Fruit fly (Drosophila melanogaster) whole organism, wandering third instar larva: ENCODE data around the gene Osi8.

Source experiments
- CG9705 ChIP-seq: fragments of 200-800 bp; sonication (Bioruptor generic); optimal IDR thresholded peaks from 2 replicates; lab custom pipeline; 2018; ENCODE audit warnings: missing biosample characterization, mild to moderate bottlenecking, missing genetic modification characterization
- CrebA ChIP-seq: fragments of 200-800 bp; sonication (Bioruptor generic); optimal IDR thresholded peaks from 2 replicates; lab custom pipeline; 2016; ENCODE audit warnings: missing biosample characterization, mild to moderate bottlenecking, missing genetic modification characterization, borderline replicate concordance
- Dfd ChIP-seq: fragments of >200 bp; optimal IDR thresholded peaks from 2 replicates; lab custom pipeline; 2017; ENCODE audit warnings: missing biosample characterization, missing genetic modification characterization
- Dif ChIP-seq: fragments of 200-275, 200-300 bp; sonication (Bioruptor generic); optimal IDR thresholded peaks from 2 replicates; lab custom pipeline; 2018; ENCODE audit warnings: missing biosample characterization, missing genetic modification characterization; ENCODE audit not compliant: partially characterized antibody
- GATAd ChIP-seq: sonication (Bioruptor generic); optimal IDR thresholded peaks from 2 replicates; lab custom pipeline; 2016; ENCODE audit warnings: missing biosample characterization, missing genetic modification characterization
- HLH106 ChIP-seq: fragments of 200-800 bp; optimal IDR thresholded peaks from 3 replicates; lab custom pipeline; 2019; ENCODE audit warnings: missing biosample characterization, mild to moderate bottlenecking, missing genetic modification characterization, moderate library complexity
- Hnf4 ChIP-seq: fragments of 200-800 bp; sonication (Bioruptor generic); optimal IDR thresholded peaks from 2 replicates; lab custom pipeline; 2016; ENCODE audit warnings: missing biosample characterization, mild to moderate bottlenecking, missing genetic modification characterization
- Hr78 ChIP-seq: fragments of >200 bp; optimal IDR thresholded peaks from 2 replicates; lab custom pipeline; 2017; ENCODE audit warnings: missing biosample characterization, missing genetic modification characterization
- Hr83 ChIP-seq: fragments of 200-300 bp; sonication (Bioruptor generic); optimal IDR thresholded peaks from 2 replicates; lab custom pipeline; 2016; ENCODE audit warnings: missing biosample characterization, mild to moderate bottlenecking, missing genetic modification characterization, moderate library complexity; ENCODE audit not compliant: poor library complexity, severe bottlenecking
- Jra ChIP-seq: sonication (Bioruptor generic); optimal IDR thresholded peaks from 2 replicates; lab custom pipeline; 2016; ENCODE audit warnings: missing biosample characterization, missing genetic modification characterization
- Mio ChIP-seq: sonication (Bioruptor generic); optimal IDR thresholded peaks from 2 replicates; lab custom pipeline; 2016; ENCODE audit warnings: missing biosample characterization, missing genetic modification characterization
- Myc ChIP-seq: fragments of >200 bp; optimal IDR thresholded peaks from 2 replicates; lab custom pipeline; 2017
- Rel ChIP-seq, 2 experiments: fragments of 200-800 bp; sonication (Bioruptor generic) in 1 of 2; optimal IDR thresholded peaks; 2 replicates in 1 of 2; 3 replicates in 1 of 2; lab custom pipeline; 2016 to 2019; ENCODE audit warnings: mild to moderate bottlenecking in 2 of 2, missing biosample characterization in 2 of 2, missing genetic modification characterization in 2 of 2, moderate library complexity in 1 of 2
- Sp1 ChIP-seq: fragments of 200-800 bp; sonication (Bioruptor generic); optimal IDR thresholded peaks from 3 replicates; lab custom pipeline; 2019; ENCODE audit warnings: missing biosample characterization, mild to moderate bottlenecking, missing genetic modification characterization, moderate library complexity
- Vsx2 ChIP-seq: fragments of 200-300, 225-300 bp; sonication (Bioruptor generic); optimal IDR thresholded peaks from 2 replicates; lab custom pipeline; 2018; ENCODE audit warnings: missing biosample characterization, missing genetic modification characterization; ENCODE audit not compliant: partially characterized antibody
- br ChIP-seq: fragments of 200-800 bp; sonication (Bioruptor generic); optimal IDR thresholded peaks from 2 replicates; lab custom pipeline; 2016; ENCODE audit warnings: missing biosample characterization, missing genetic modification characterization
- brk ChIP-seq: fragments of 200-800 bp; sonication (Bioruptor generic); optimal IDR thresholded peaks from 2 replicates; lab custom pipeline; 2016; ENCODE audit warnings: missing biosample characterization, mild to moderate bottlenecking, missing genetic modification characterization
- dl ChIP-seq, 2 experiments: fragments of 175-275, 200-275 bp in 1 of 2; fragments of 200-275 bp in 1 of 2; sonication (Bioruptor generic); optimal IDR thresholded peaks; lab custom pipeline; 2018; ENCODE audit warnings: mild to moderate bottlenecking in 2 of 2, missing biosample characterization in 2 of 2, missing genetic modification characterization in 2 of 2, moderate library complexity in 2 of 2; ENCODE audit not compliant: partially characterized antibody in 2 of 2, insufficient read depth in 1 of 2
- dmrt93B ChIP-seq: fragments of 200-800 bp; sonication (Bioruptor generic); optimal IDR thresholded peaks from 2 replicates; lab custom pipeline; 2018; ENCODE audit warnings: missing biosample characterization, mild to moderate bottlenecking, missing genetic modification characterization
- dsf ChIP-seq: sonication (Bioruptor generic); optimal IDR thresholded peaks from 2 replicates; lab custom pipeline; 2016; ENCODE audit warnings: missing biosample characterization, missing genetic modification characterization, borderline replicate concordance
- foxo ChIP-seq, 2 experiments: fragments of 200-800 bp; sonication (Bioruptor generic); optimal IDR thresholded peaks; 2 replicates in 1 of 2; 3 replicates in 1 of 2; lab custom pipeline; 2016 to 2017; ENCODE audit warnings: missing biosample characterization in 2 of 2, missing genetic modification characterization in 2 of 2
- fru ChIP-seq: fragments of 200-800 bp; sonication (Bioruptor generic); optimal IDR thresholded peaks from 3 replicates; lab custom pipeline; 2016; ENCODE audit warnings: missing biosample characterization, mild to moderate bottlenecking, missing genetic modification characterization
- jim ChIP-seq: fragments of 175-275, 200-325 bp; sonication (Bioruptor generic); optimal IDR thresholded peaks from 2 replicates; lab custom pipeline; 2016; ENCODE audit warnings: missing biosample characterization, mild to moderate bottlenecking, missing genetic modification characterization
- lola ChIP-seq: fragments of >200 bp; optimal IDR thresholded peaks from 2 replicates; lab custom pipeline; 2017; ENCODE audit warnings: missing biosample characterization, missing genetic modification characterization
- pan ChIP-seq: fragments of >200 bp; optimal IDR thresholded peaks from 2 replicates; lab custom pipeline; 2017
- rgr ChIP-seq: fragments of 200-800 bp; sonication (Bioruptor generic); optimal IDR thresholded peaks from 3 replicates; lab custom pipeline; 2016; ENCODE audit warnings: missing biosample characterization, mild to moderate bottlenecking, missing genetic modification characterization
- sage ChIP-seq: fragments of 200-800 bp; sonication (Bioruptor generic); optimal IDR thresholded peaks from 2 replicates; lab custom pipeline; 2016; ENCODE audit warnings: missing biosample characterization, mild to moderate bottlenecking, missing genetic modification characterization
- tai ChIP-seq: sonication (Bioruptor generic); optimal IDR thresholded peaks from 2 replicates; lab custom pipeline; 2016; ENCODE audit warnings: missing biosample characterization, missing genetic modification characterization
- woc ChIP-seq: sonication (Bioruptor generic); optimal IDR thresholded peaks from 2 replicates; lab custom pipeline; 2016; ENCODE audit warnings: missing biosample characterization, mild to moderate bottlenecking, missing genetic modification characterization

The Osi8 gene

dm6 chr3R:6211041-6211377 is 44.0 kb upstream of the Osi8 start:
- TF ChIP-seq foxo (GFP tag; optimal IDR thresholded peaks at IDR 0.05; lab: Kevin White, UChicago) (no peak), lola (GFP tag; lab: Kevin White, UChicago) (no peak), Sp1 (GFP tag; lab: Kevin White, UChicago) (no peak), tai (GFP tag; lab: Kevin White, UChicago) (no peak), Hr78 (GFP tag; lab: Kevin White, UChicago) (no peak)

dm6 chr3R:6214227-6214626 is 40.7 kb upstream of the Osi8 start:
- no peak for TF ChIP-seq Hnf4 (GFP tag; lab: Kevin White, UChicago)
- no peak for TF ChIP-seq sage
- TF ChIP-seq Dfd = no peak
- no peak for TF ChIP-seq dmrt93B
- no peak for TF ChIP-seq pan
- TF ChIP-seq dl (GFP tag; optimal IDR thresholded peaks at IDR 0.05; lab: Kevin White, UChicago; ENCODE audit: insufficient read depth in 1 of 2, partially characterized antibody in 2 of 2) = no peak
- TF ChIP-seq Jra = no peak
- no peak for TF ChIP-seq HLH106 (tag; lab: Kevin White, UChicago)

- TF ChIP-seq Myc = no peak
- no peak for TF ChIP-seq woc
- TF ChIP-seq Hr78 (GFP tag; lab: Kevin White, UChicago) = no peak
- no peak for TF ChIP-seq Rel (GFP tag; optimal IDR thresholded peaks at IDR 0.05; lab: Kevin White, UChicago)
- TF ChIP-seq Rel (tag; optimal IDR thresholded peaks at IDR 0.05; lab: Kevin White, UChicago) = no peak
- TF ChIP-seq Sp1 (GFP tag; lab: Kevin White, UChicago) = no peak
- no peak for TF ChIP-seq jim (GFP tag; lab: Kevin White, UChicago)
- TF ChIP-seq sage = no peak
- no peak for TF ChIP-seq Vsx2 (GFP tag; lab: Kevin White, UChicago)
- TF ChIP-seq rgr (GFP tag; lab: Kevin White, UChicago) = no peak
- no peak for TF ChIP-seq GATAd (GFP tag; lab: Kevin White, UChicago)
These were observed 39.7 kb upstream of the Osi8 start, which contains the start of gene Osi3 for dm6 chr3R:6215053-6215882. Osi3 (plus strand) TSS chr3R:6215832.

- TF ChIP-seq dl (GFP tag; optimal IDR thresholded peaks at IDR 0.05; lab: Kevin White, UChicago; ENCODE audit: insufficient read depth in 1 of 2, partially characterized antibody in 2 of 2) = no peak
- TF ChIP-seq Dif (GFP tag; lab: Kevin White, UChicago) = no peak
- no peak for TF ChIP-seq woc
- no peak for TF ChIP-seq HLH106 (tag; lab: Kevin White, UChicago)
- TF ChIP-seq Sp1 (GFP tag; lab: Kevin White, UChicago) = no peak
- no peak for TF ChIP-seq fru (GFP tag; lab: Kevin White, UChicago)
- TF ChIP-seq Hr83 (GFP tag; lab: Kevin White, UChicago) = no peak
- no peak for TF ChIP-seq dmrt93B
- no peak for TF ChIP-seq CG9705 (GFP tag; lab: Kevin White, UChicago)
- TF ChIP-seq dsf (GFP tag; lab: Kevin White, UChicago) = no peak
- no peak for TF ChIP-seq foxo (GFP tag; optimal IDR thresholded peaks at IDR 0.05; lab: Kevin White, UChicago)
- no peak for TF ChIP-seq brk (GFP tag; lab: Kevin White, UChicago)
- TF ChIP-seq tai (GFP tag; lab: Kevin White, UChicago) = no peak
- no peak for TF ChIP-seq lola (GFP tag; lab: Kevin White, UChicago)
- TF ChIP-seq Myc = no peak
- TF ChIP-seq Hr78 (GFP tag; lab: Kevin White, UChicago) = no peak
- no peak for TF ChIP-seq Jra
- TF ChIP-seq, all 38 proteins: peak for 0
These were observed 33.3 kb upstream of the Osi8 start, which contains the start of gene Osi4 for dm6 chr3R:6221681-6222080. Osi4 (minus strand) TSS chr3R:6221781.

- TF ChIP-seq Vsx2 (GFP tag; lab: Kevin White, UChicago) (no peak), CrebA (GFP tag; lab: Kevin White, UChicago) (no peak), tai (GFP tag; lab: Kevin White, UChicago) (no peak), woc (no peak), Mio (GFP tag; lab: Kevin White, UChicago) (no peak), br (no peak), brk (GFP tag; lab: Kevin White, UChicago) (no peak), pan (no peak), Hr78 (GFP tag; lab: Kevin White, UChicago) (no peak), Dif (GFP tag; lab: Kevin White, UChicago) (no peak)
These were observed 32.9 kb upstream of the Osi8 start for dm6 chr3R:6222119-6222518.
